Fruit fly (Drosophila melanogaster): ENCODE data around the gene CG12713.

- TF ChIP-seq CG13204 (GFP tag; optimal IDR thresholded peaks at IDR 0.05) (no peak), CG8159 (tag; optimal IDR thresholded peaks at IDR 0.05) (peak; percentile 36), CG14655 (GFP tag; optimal IDR thresholded peaks at IDR 0.05) (no peak), CG9948 (tag; optimal IDR thresholded peaks at IDR 0.05) (no peak), CG15710 (tag; optimal IDR thresholded peaks at IDR 0.05) (no peak)
These were observed 44.9 kb upstream of the CG12713 start for dm6 chr3L:15787406-15787805.
